Fruit fly (Drosophila melanogaster): ENCODE data around the gene ND-15.

Gene ND-15

dm6 chr2L:203529-204127, 89.1 kb downstream of the ND-15 start, which contains the start of gene mRpL10:
TSS of gene mRpL10 (plus strand) at chr2L:203779.
- TF ChIP-seq ems (GFP tag; optimal IDR thresholded peaks at IDR 0.05) = peak; percentile 35
- TF ChIP-seq unc-4 (GFP tag; IDR thresholded peaks at IDR 0.05; ENCODE audit: partially characterized antibody) = peak; percentile 94
- TF ChIP-seq MTF-1 (GFP tag; optimal IDR thresholded peaks at IDR 0.05; ENCODE audit: borderline replicate concordance) = no peak
- TF ChIP-seq CG7556 (GFP tag; optimal IDR thresholded peaks at IDR 0.05) = peak; percentile 24
- TF ChIP-seq Doc3 (GFP tag; IDR thresholded peaks at IDR 0.05; ENCODE audit: partially characterized antibody) = peak; percentile 88
- TF ChIP-seq vfl (GFP tag; optimal IDR thresholded peaks at IDR 0.05) = peak; percentile 28
- no peak for TF ChIP-seq CG7271 (tag; optimal IDR thresholded peaks at IDR 0.05)
- TF ChIP-seq CG8924 (tag; optimal IDR thresholded peaks at IDR 0.05) = peak; percentile 37
- TF ChIP-seq NC2β (GFP tag; optimal IDR thresholded peaks at IDR 0.05) = no peak
- TF ChIP-seq Xbp1 (GFP tag; optimal IDR thresholded peaks at IDR 0.05) = peak; percentile 20
- peak; percentile 19 for TF ChIP-seq CG34376 (GFP tag; optimal IDR thresholded peaks at IDR 0.05)
- TF ChIP-seq grn (GFP tag; optimal IDR thresholded peaks at IDR 0.05) = no peak
- peak; percentile 88 for TF ChIP-seq ato (GFP tag; IDR thresholded peaks at IDR 0.05; ENCODE audit: partially characterized antibody)
- TF ChIP-seq inv (GFP tag; IDR thresholded peaks at IDR 0.05; ENCODE audit: partially characterized antibody) = peak; percentile 88
- TF ChIP-seq row (GFP tag; IDR thresholded peaks at IDR 0.05) = peak; percentile 64
- TF ChIP-seq YL-1 (GFP tag; optimal IDR thresholded peaks at IDR 0.05) = peak; percentile 75
- TF ChIP-seq MBD-R2 (GFP tag; IDR thresholded peaks at IDR 0.05) = peak; percentile 80
- TF ChIP-seq pzg (GFP tag; optimal IDR thresholded peaks at IDR 0.05) = peak; percentile 69
- peak; percentile 29 for TF ChIP-seq CG9437 (GFP tag; optimal IDR thresholded peaks at IDR 0.05)
- TF ChIP-seq lov (optimal IDR thresholded peaks at IDR 0.05) = no peak
- no peak for TF ChIP-seq lov (GFP tag; IDR thresholded peaks at IDR 0.05)
- peak; percentile 64; the same call in 1 of the 3 replicates for TF ChIP-seq jigr1 (GFP tag; IDR thresholded peaks at IDR 0.05)
- no peak for TF ChIP-seq Ssrp (tag; optimal IDR thresholded peaks at IDR 0.05)
- no peak for TF ChIP-seq CG11560 (tag; IDR thresholded peaks at IDR 0.05)
- TF ChIP-seq stwl (tag; optimal IDR thresholded peaks at IDR 0.05) = peak; percentile 81
- TF ChIP-seq HLH4C (GFP tag; IDR thresholded peaks at IDR 0.05; ENCODE audit: partially characterized antibody) = peak; percentile 86
- TF ChIP-seq Dll (GFP tag; IDR thresholded peaks at IDR 0.05; ENCODE audit: partially characterized antibody) = peak; percentile 90
- TF ChIP-seq CG30020 (tag; optimal IDR thresholded peaks at IDR 0.05) = peak; percentile 65
- no peak for TF ChIP-seq CG31365 (tag; optimal IDR thresholded peaks at IDR 0.05)
- peak; percentile 14 for TF ChIP-seq HLH54F (GFP tag; optimal IDR thresholded peaks at IDR 0.05)
- peak; percentile 95 for TF ChIP-seq CG34224 (GFP tag; IDR thresholded peaks at IDR 0.05; ENCODE audit: partially characterized antibody)
- peak; percentile 43 for TF ChIP-seq Fer1 (GFP tag; optimal IDR thresholded peaks at IDR 0.05)
- peak; percentile 14 for TF ChIP-seq az2 (GFP tag; optimal IDR thresholded peaks at IDR 0.05)
- TF ChIP-seq mam (GFP tag; optimal IDR thresholded peaks at IDR 0.05) = peak; percentile 20
- TF ChIP-seq Fer3 (tag; optimal IDR thresholded peaks at IDR 0.05) = no peak
- peak; percentile 37; the same call in 1 of the 2 replicates for TF ChIP-seq E2f2 (GFP tag; IDR thresholded peaks at IDR 0.05)
- TF ChIP-seq Spps (tag; optimal IDR thresholded peaks at IDR 0.05) = no peak
- TF ChIP-seq dmrt99B (tag; optimal IDR thresholded peaks at IDR 0.05) = no peak
- TF ChIP-seq CG12391 (tag; optimal IDR thresholded peaks at IDR 0.05) = peak; percentile 56
- peak; percentile 90 for TF ChIP-seq BEAF-32 (GFP tag; optimal IDR thresholded peaks at IDR 0.05)
- peak; percentile 16 for TF ChIP-seq Dad (GFP tag; optimal IDR thresholded peaks at IDR 0.05)
- TF ChIP-seq vnd (GFP tag; IDR thresholded peaks at IDR 0.05; ENCODE audit: partially characterized antibody) = peak; percentile 82
- TF ChIP-seq CG3995 (GFP tag; optimal IDR thresholded peaks at IDR 0.05) = peak; percentile 32
- peak; percentile 48 for TF ChIP-seq CG17829 (tag; optimal IDR thresholded peaks at IDR 0.05)
- TF ChIP-seq pho (GFP tag; optimal IDR thresholded peaks at IDR 0.05) = peak; percentile 45
- peak; percentile 28 to 46 for TF ChIP-seq dpn (GFP tag; optimal IDR thresholded peaks at IDR 0.05)
- peak; percentile 93 for TF ChIP-seq hbn (GFP tag; IDR thresholded peaks at IDR 0.05; ENCODE audit: partially characterized antibody)
- TF ChIP-seq bbx (GFP tag; IDR thresholded peaks at IDR 0.05; ENCODE audit: partially characterized antibody) = peak; percentile 91
- no peak for TF ChIP-seq CG2678 (tag; optimal IDR thresholded peaks at IDR 0.05)
